Fruit fly (Drosophila melanogaster) whole organism, embryonic: Measurements from ENCODE around the gene ss.

Source experiments
- Blimp-1 ChIP-seq: fragments of 200-800 bp; sonication (Bioruptor generic); optimal IDR thresholded peaks from 3 replicates; lab custom pipeline; 2018; ENCODE audit warnings: missing biosample characterization, missing genetic modification characterization, mild to moderate bottlenecking, moderate library complexity, missing genetic modification reagents
- C15 ChIP-seq: fragments of 200-800 bp; sonication (Bioruptor generic); IDR thresholded peaks from 3 replicates; pipeline ENCODE4 v1.3.6; 2022; ENCODE audit warnings: missing biosample characterization, missing genetic modification characterization
- CG10979 ChIP-seq: fragments of 200-800 bp; sonication (Bioruptor generic); optimal IDR thresholded peaks from 2 replicates; lab custom pipeline; 2018; ENCODE audit warnings: missing biosample characterization, mild to moderate bottlenecking, missing genetic modification characterization, moderate library complexity
- CG12769 ChIP-seq: fragments of 200-800 bp; sonication (Bioruptor generic); optimal IDR thresholded peaks from 2 replicates; lab custom pipeline; 2019; ENCODE audit warnings: missing biosample characterization, mild to moderate bottlenecking, missing genetic modification characterization, moderate library complexity
- CG14441 ChIP-seq: fragments of 200-800 bp; sonication (Bioruptor generic); IDR thresholded peaks from 2 replicates; pipeline ENCODE4 v1.3.6; 2022; ENCODE audit warnings: missing biosample characterization, missing genetic modification characterization
- CG2199 ChIP-seq: fragments of 200-800 bp; sonication (Bioruptor generic); IDR thresholded peaks from 3 replicates; pipeline ENCODE4 v1.3.6; 2022; ENCODE audit warnings: missing biosample characterization, missing genetic modification characterization
- CG31224 ChIP-seq: fragments of 200-800 bp; sonication (Bioruptor generic); IDR thresholded peaks from 2 replicates; pipeline ENCODE4 v1.3.6; 2022; ENCODE audit warnings: missing biosample characterization, missing genetic modification characterization
- CG31365 ChIP-seq: fragments of 200-800 bp; sonication (Bioruptor generic); optimal IDR thresholded peaks from 2 replicates; lab custom pipeline; 2018; ENCODE audit warnings: missing biosample characterization, mild to moderate bottlenecking, missing genetic modification characterization
- CG4854 ChIP-seq: fragments of 200-800 bp; sonication (Bioruptor generic); optimal IDR thresholded peaks from 2 replicates; lab custom pipeline; 2016; ENCODE audit warnings: missing biosample characterization, missing genetic modification characterization, inconsistent platforms
- CG8478 ChIP-seq: fragments of >200 bp; optimal IDR thresholded peaks from 2 replicates; lab custom pipeline; 2018
- D ChIP-seq, 2 experiments: fragments of 200-800 bp in 1 of 2; fragments of >200 bp in 1 of 2; sonication (Bioruptor generic) in 1 of 2; optimal IDR thresholded peaks; 2 replicates in 1 of 2; 3 replicates in 1 of 2; lab custom pipeline; 2017; ENCODE audit warnings: mild to moderate bottlenecking in 1 of 2, missing biosample characterization in 1 of 2, missing genetic modification characterization in 1 of 2, missing genetic modification reagents in 1 of 2
- D19B ChIP-seq: fragments of 200-800 bp; sonication (Bioruptor generic); optimal IDR thresholded peaks from 2 replicates; lab custom pipeline; 2017; ENCODE audit warnings: missing biosample characterization, mild to moderate bottlenecking, missing genetic modification characterization
- HLH3B ChIP-seq: fragments of 200-800 bp; sonication (Bioruptor generic); IDR thresholded peaks from 2 replicates; pipeline ENCODE4 v1.3.6; 2022; ENCODE audit warnings: missing biosample characterization, missing genetic modification characterization
- Med ChIP-seq: fragments of 200-800 bp; sonication (Bioruptor generic); peaks from one replicate; lab custom pipeline; 2016; ENCODE audit warnings: missing biosample characterization, missing genetic modification characterization, mild to moderate bottlenecking, inconsistent platforms, moderate library complexity
- NC2α ChIP-seq: fragments of 200-800 bp; sonication (Bioruptor generic); optimal IDR thresholded peaks from 2 replicates; lab custom pipeline; 2016; ENCODE audit warnings: missing biosample characterization, missing genetic modification characterization
- Rfx ChIP-seq: fragments of 200-800 bp; sonication (Bioruptor generic); IDR thresholded peaks from 2 replicates; pipeline ENCODE4 v1.3.6; 2022; ENCODE audit warnings: missing biosample characterization, missing genetic modification characterization
- Scr ChIP-seq: fragments of 200-800 bp; sonication (Bioruptor generic); IDR thresholded peaks from 2 replicates; pipeline ENCODE4 v1.3.6; 2022; ENCODE audit warnings: missing biosample characterization, missing genetic modification characterization; ENCODE audit not compliant: partially characterized antibody
- Sry-β ChIP-seq: fragments of 200-800 bp; sonication (Bioruptor generic); optimal IDR thresholded peaks from 2 replicates; lab custom pipeline; 2018; ENCODE audit warnings: missing biosample characterization, mild to moderate bottlenecking, missing genetic modification characterization, moderate library complexity
- Sry-δ ChIP-seq: fragments of 200-800 bp; sonication (Bioruptor generic); optimal IDR thresholded peaks from 2 replicates; lab custom pipeline; 2016; ENCODE audit warnings: missing biosample characterization, missing genetic modification characterization
- Ssrp ChIP-seq: fragments of 200-800 bp; sonication (Bioruptor generic); optimal IDR thresholded peaks from 2 replicates; lab custom pipeline; 2018; ENCODE audit warnings: missing biosample characterization, mild to moderate bottlenecking, missing genetic modification characterization, moderate library complexity
- TFAM ChIP-seq: fragments of 200-800 bp; sonication (Bioruptor generic); optimal IDR thresholded peaks from 2 replicates; lab custom pipeline; 2017; ENCODE audit warnings: missing biosample characterization, missing genetic modification characterization, inconsistent platforms
- Vsx1 ChIP-seq: fragments of 200-800 bp; sonication (Bioruptor generic); optimal IDR thresholded peaks from 2 replicates; lab custom pipeline; 2017; ENCODE audit warnings: missing biosample characterization, mild to moderate bottlenecking, missing genetic modification characterization, missing genetic modification reagents
- abd-A ChIP-seq: fragments of 200-800 bp; sonication (Bioruptor generic); optimal IDR thresholded peaks from 3 replicates; lab custom pipeline; 2019; ENCODE audit warnings: missing biosample characterization, mild to moderate bottlenecking, missing genetic modification characterization, moderate library complexity
- ac ChIP-seq: fragments of 200-800 bp; sonication (Bioruptor generic); optimal IDR thresholded peaks from 3 replicates; lab custom pipeline; 2017; ENCODE audit warnings: missing biosample characterization, mild to moderate bottlenecking, missing genetic modification characterization
- bcd ChIP-seq: fragments of 200-800 bp; sonication (Bioruptor generic); optimal IDR thresholded peaks from 2 replicates; lab custom pipeline; 2017; ENCODE audit warnings: missing biosample characterization, mild to moderate bottlenecking, missing genetic modification characterization
- chif ChIP-seq, 2 experiments: fragments of 200-800 bp; sonication (Bioruptor generic); optimal IDR thresholded peaks; 3 replicates each; lab custom pipeline; 2016; ENCODE audit warnings: missing biosample characterization in 2 of 2, missing genetic modification characterization in 2 of 2
- chinmo ChIP-seq: fragments of 200-800 bp; sonication (Bioruptor generic); IDR thresholded peaks from 4 replicates; pipeline ENCODE4 v1.3.6; 2022; ENCODE audit warnings: missing biosample characterization, missing genetic modification characterization; ENCODE audit not compliant: partially characterized antibody
- danr ChIP-seq: fragments of 200-800 bp; sonication (Bioruptor generic); IDR thresholded peaks from 2 replicates; pipeline ENCODE4 v1.3.6; 2022; ENCODE audit warnings: missing biosample characterization, missing genetic modification characterization
- dati ChIP-seq: fragments of 200-800 bp; sonication (Bioruptor generic); IDR thresholded peaks from 2 replicates; pipeline ENCODE4 v1.3.6; 2022; ENCODE audit warnings: missing biosample characterization, missing genetic modification characterization
- grn ChIP-seq: fragments of 200-800 bp; sonication (Bioruptor generic); optimal IDR thresholded peaks from 3 replicates; lab custom pipeline; 2017; ENCODE audit warnings: missing biosample characterization, missing genetic modification characterization
- ham ChIP-seq: fragments of 200-800 bp; sonication (Bioruptor generic); IDR thresholded peaks from 2 replicates; pipeline ENCODE4 v1.3.6; 2022; ENCODE audit warnings: missing biosample characterization, missing genetic modification characterization
- inv ChIP-seq: fragments of 200-800 bp; sonication (Bioruptor generic); IDR thresholded peaks from 2 replicates; pipeline ENCODE4 v1.3.6; 2022; ENCODE audit warnings: missing biosample characterization, missing genetic modification characterization; ENCODE audit not compliant: partially characterized antibody
- kay ChIP-seq: fragments of 200-800 bp; sonication (Bioruptor generic); optimal IDR thresholded peaks from 2 replicates; lab custom pipeline; 2016; ENCODE audit warnings: missing biosample characterization, missing genetic modification characterization
- kni ChIP-seq: fragments of 200-800 bp; sonication (Bioruptor generic); optimal IDR thresholded peaks from 3 replicates; lab custom pipeline; 2017; ENCODE audit warnings: mild to moderate bottlenecking, missing biosample characterization, missing genetic modification reagents, missing genetic modification characterization
- nau ChIP-seq: fragments of 200-800 bp; sonication (Bioruptor generic); optimal IDR thresholded peaks from 3 replicates; lab custom pipeline; 2017; ENCODE audit warnings: missing biosample characterization, mild to moderate bottlenecking, missing genetic modification characterization, missing genetic modification reagents
- oc ChIP-seq: fragments of 200-800 bp; sonication (Bioruptor generic); optimal IDR thresholded peaks from 2 replicates; lab custom pipeline; 2018; ENCODE audit warnings: missing biosample characterization, mild to moderate bottlenecking, missing genetic modification characterization, moderate library complexity
- run ChIP-seq: fragments of 200-800 bp; sonication (Bioruptor generic); optimal IDR thresholded peaks from 3 replicates; lab custom pipeline; 2018; ENCODE audit warnings: missing biosample characterization, mild to moderate bottlenecking, missing genetic modification characterization
- sens ChIP-seq: fragments of 200-800 bp; sonication (Bioruptor generic); peaks from one replicate; lab custom pipeline; 2016; ENCODE audit warnings: missing biosample characterization, missing genetic modification characterization
- toy ChIP-seq: fragments of 200-800 bp; sonication (Bioruptor generic); IDR thresholded peaks from 2 replicates; pipeline ENCODE4 v1.3.6; 2022; ENCODE audit warnings: missing biosample characterization, missing genetic modification characterization
- vvl ChIP-seq: fragments of 200-800 bp; sonication (Bioruptor generic); IDR thresholded peaks from 2 replicates; pipeline ENCODE4 v1.3.6; 2022; ENCODE audit warnings: missing biosample characterization, missing genetic modification characterization
- wdn ChIP-seq: fragments of 200-800 bp; sonication (Bioruptor generic); IDR thresholded peaks from 2 replicates; pipeline ENCODE4 v1.3.6; 2022; ENCODE audit warnings: missing biosample characterization, missing genetic modification characterization
- wek ChIP-seq: fragments of 200-800 bp; sonication (Bioruptor generic); optimal IDR thresholded peaks from 3 replicates; lab custom pipeline; 2018; ENCODE audit warnings: missing biosample characterization, mild to moderate bottlenecking, missing genetic modification characterization, moderate library complexity
- z ChIP-seq: fragments of 200-800 bp; sonication (Bioruptor generic); IDR thresholded peaks from 3 replicates; pipeline ENCODE4 v1.3.6; 2022; ENCODE audit warnings: missing biosample characterization, missing genetic modification characterization
- zen2 ChIP-seq: fragments of 200-800 bp; sonication (Bioruptor generic); IDR thresholded peaks from 3 replicates; pipeline ENCODE4 v1.3.6; 2022; ENCODE audit warnings: missing biosample characterization, missing genetic modification characterization; ENCODE audit not compliant: partially characterized antibody

Gene ss

DNA sequence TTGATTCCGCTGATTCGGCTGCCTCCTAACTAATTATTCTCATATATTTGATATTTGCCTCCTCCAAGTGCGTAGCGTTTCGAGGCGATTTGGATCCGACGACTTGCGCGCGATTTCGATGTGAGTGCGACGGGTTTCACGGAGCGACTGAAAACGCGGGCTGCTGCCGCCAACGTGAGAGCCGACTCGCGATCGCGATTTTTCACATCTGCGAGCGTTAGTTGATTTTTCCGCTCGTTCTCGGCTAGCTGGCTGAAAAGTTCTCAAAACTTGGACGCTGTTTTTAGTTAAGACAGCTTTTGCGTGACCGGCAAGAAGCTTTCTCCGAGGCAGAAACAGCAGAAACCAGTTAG, 46.7 kb downstream of the ss start, which contains the start of gene CG10311 (continued):
- peak; percentile 28; the same call in 1 of the 2 replicates for TF ChIP-seq inv (GFP tag; lab: Robert Waterston, UW)
- no peak for TF ChIP-seq chif (GFP tag; optimal IDR thresholded peaks at IDR 0.05; lab: Kevin White, UChicago)
- no peak for TF ChIP-seq C15
- TF ChIP-seq D (optimal IDR thresholded peaks at IDR 0.05; lab: Kevin White, UChicago), result no peak
- no peak for TF ChIP-seq D (GFP tag; optimal IDR thresholded peaks at IDR 0.05; lab: Kevin White, UChicago)

DNA sequence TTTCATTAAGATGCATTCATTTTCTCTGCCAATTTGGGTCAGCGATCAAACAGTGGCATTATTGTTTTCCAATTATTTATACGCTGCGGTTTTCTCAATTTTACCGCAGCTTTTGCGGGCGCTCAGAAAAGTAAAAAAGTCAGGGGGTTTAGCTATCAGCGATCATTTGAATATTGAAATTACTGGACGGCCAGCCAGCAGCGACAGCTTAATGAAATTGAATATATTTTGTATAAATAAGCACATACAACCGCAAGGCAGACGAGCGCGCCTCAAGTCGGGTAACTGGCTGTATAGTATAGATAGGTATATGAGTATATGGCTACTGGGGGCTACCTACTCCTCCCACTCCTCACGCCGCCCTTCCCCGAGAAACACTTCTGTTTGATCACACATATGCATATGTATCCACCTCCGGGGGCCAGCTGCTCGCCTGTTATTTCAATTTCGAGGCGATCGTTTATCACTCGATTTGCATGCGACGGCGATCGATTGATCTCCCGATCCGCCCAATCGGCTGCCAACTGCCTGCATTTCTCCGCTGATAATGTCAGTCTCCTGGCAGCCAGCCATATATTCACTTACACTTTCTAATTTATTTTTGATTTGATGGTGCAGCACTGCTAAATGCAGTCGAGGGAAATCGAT, 47.2 kb downstream of the ss start:
- no peak for TF ChIP-seq CG8478 (lab: Kevin White, UChicago)
- TF ChIP-seq ham, result no peak
- peak; percentile 92 for TF ChIP-seq vvl (GFP tag; lab: Robert Waterston, UW)
- no peak for TF ChIP-seq nau (GFP tag; lab: Kevin White, UChicago)
- TF ChIP-seq Sry-δ, result no peak
- TF ChIP-seq CG31224 (GFP tag; lab: Robert Waterston, UW), result peak; percentile 95; the same call in 1 of the 2 replicates
- TF ChIP-seq z (GFP tag; lab: Robert Waterston, UW), result 0 out of 3 replicates have a peak, but pooled peaks have one; percentile 37
- peak; percentile 62 for TF ChIP-seq CG12769 (tag; lab: Kevin White, UChicago)
- TF ChIP-seq kni (GFP tag; lab: Kevin White, UChicago), result peak; percentile 9
- peak; percentile 66 for TF ChIP-seq abd-A (tag; lab: Kevin White, UChicago)
- TF ChIP-seq NC2α (GFP tag; lab: Kevin White, UChicago), result no peak
- TF ChIP-seq Med (GFP tag; lab: Kevin White, UChicago), result peak; percentile 35
- TF ChIP-seq HLH3B, result no peak
- TF ChIP-seq chinmo (GFP tag; lab: Robert Waterston, UW), result 0 out of 4 replicates have a peak, but pooled peaks have one; percentile 51
- peak; percentile 11 for TF ChIP-seq grn (GFP tag; lab: Kevin White, UChicago)
- no peak for TF ChIP-seq CG4854 (GFP tag; lab: Kevin White, UChicago)
- TF ChIP-seq zen2 (GFP tag; lab: Robert Waterston, UW), result no peak
- no peak for TF ChIP-seq Ssrp
- TF ChIP-seq Scr (GFP tag; lab: Robert Waterston, UW), result no peak
- TF ChIP-seq kay (GFP tag; lab: Kevin White, UChicago), result no peak
- no peak for TF ChIP-seq CG14441 (GFP tag; lab: Robert Waterston, UW)
- no peak for TF ChIP-seq dati
- no peak for TF ChIP-seq Rfx (GFP tag; lab: Robert Waterston, UW)
- no peak for TF ChIP-seq ac (GFP tag; lab: Kevin White, UChicago)
- no peak for TF ChIP-seq D19B (GFP tag; lab: Kevin White, UChicago)
- no peak for TF ChIP-seq wek (GFP tag; lab: Kevin White, UChicago)
- peak; percentile 46 for TF ChIP-seq run
- peak; percentile 24 for TF ChIP-seq oc (tag; lab: Kevin White, UChicago)
- no peak for TF ChIP-seq bcd
- TF ChIP-seq CG2199 (GFP tag; lab: Robert Waterston, UW), result 0 out of 3 replicates have a peak, but pooled peaks have one; percentile 22
- TF ChIP-seq TFAM (GFP tag; lab: Kevin White, UChicago), result no peak
- no peak for TF ChIP-seq CG31365 (tag; lab: Kevin White, UChicago)
- TF ChIP-seq Sry-β (GFP tag; lab: Kevin White, UChicago), result no peak
- no peak for TF ChIP-seq toy (GFP tag; lab: Robert Waterston, UW)
- TF ChIP-seq danr (GFP tag; lab: Robert Waterston, UW), result no peak
- no peak for TF ChIP-seq wdn (GFP tag; lab: Robert Waterston, UW)
- peak; percentile 17 for TF ChIP-seq sens (GFP tag; lab: Kevin White, UChicago)
- peak; percentile 45 for TF ChIP-seq Blimp-1 (GFP tag; lab: Kevin White, UChicago)
- TF ChIP-seq CG10979 (tag; lab: Kevin White, UChicago), result no peak
- peak; percentile 32 for TF ChIP-seq Vsx1 (GFP tag; lab: Kevin White, UChicago)
